Worm (Caenorhabditis elegans) whole organism, young adult: ENCODE data around the gene cyp-37A1.

Experiments used
- C06A6.2 ChIP-seq: fragments of 200-800 bp; sonication (Bioruptor generic); conservative IDR thresholded peaks from 2 replicates; pipeline ENCODE4 v1.3.6; 2022; ENCODE audit warnings: missing genetic modification characterization, missing compliant biosample characterization
- D2030.7 ChIP-seq: fragments of 200-800 bp; sonication (Bioruptor generic); IDR thresholded peaks from 2 replicates; pipeline ENCODE4 v1.3.6; 2022; ENCODE audit warnings: missing genetic modification reagents, missing genetic modification characterization, missing compliant biosample characterization
- F23B12.7 ChIP-seq: sonication (generic microtip); optimal IDR thresholded peaks from 2 replicates; lab custom pipeline; 2017; ENCODE audit warnings: missing genetic modification characterization, mild to moderate bottlenecking, missing compliant biosample characterization, antibody characterized with exemption, moderate library complexity; ENCODE audit not compliant: insufficient read depth
- F57C9.4 ChIP-seq: sonication (generic microtip); optimal IDR thresholded peaks from 2 replicates; lab custom pipeline; 2017; ENCODE audit warnings: mild to moderate bottlenecking, missing genetic modification characterization, missing compliant biosample characterization
- K11D2.4 ChIP-seq: fragments of 200-800 bp; sonication (Bioruptor generic); IDR thresholded peaks from 2 replicates; pipeline ENCODE4 v1.3.6; 2022; ENCODE audit warnings: missing genetic modification reagents, missing genetic modification characterization, missing compliant biosample characterization
- K12H6.12 ChIP-seq: fragments of 200-800 bp; sonication (Bioruptor generic); optimal IDR thresholded peaks from 2 replicates; lab custom pipeline; 2018; ENCODE audit warnings: mild to moderate bottlenecking, missing genetic modification characterization, missing compliant biosample characterization
- Y56A3A.18 ChIP-seq: fragments of 200-800 bp; sonication (Bioruptor generic); IDR thresholded peaks from 2 replicates; pipeline ENCODE4 v1.3.6; 2022; ENCODE audit warnings: missing genetic modification reagents, missing genetic modification characterization, missing compliant biosample characterization
- Y79H2A.3 ChIP-seq: fragments of 200-800 bp; sonication (Bioruptor generic); conservative IDR thresholded peaks from 2 replicates; pipeline ENCODE4 v1.3.6; 2022; ENCODE audit warnings: missing genetic modification reagents, missing genetic modification characterization, missing compliant biosample characterization
- aptf-2 ChIP-seq: fragments of 200-800 bp; sonication (Bioruptor generic); conservative IDR thresholded peaks from 2 replicates; pipeline ENCODE4 v1.3.6; 2022; ENCODE audit warnings: missing genetic modification reagents, missing genetic modification characterization, missing compliant biosample characterization
- attf-5 ChIP-seq: fragments of 200-800 bp; sonication (Bioruptor generic); optimal IDR thresholded peaks from 2 replicates; lab custom pipeline; 2018; ENCODE audit warnings: mild to moderate bottlenecking, missing genetic modification characterization, missing compliant biosample characterization
- bed-1 ChIP-seq: fragments of 200-800 bp; sonication (Bioruptor generic); IDR thresholded peaks from 2 replicates; pipeline ENCODE4 v1.3.6; 2022; ENCODE audit warnings: missing genetic modification reagents, missing genetic modification characterization, missing compliant biosample characterization
- bed-2 ChIP-seq: fragments of 200-800 bp; sonication (Bioruptor generic); IDR thresholded peaks from 2 replicates; pipeline ENCODE4 v1.3.6; 2022; ENCODE audit warnings: missing genetic modification reagents, missing genetic modification characterization, missing compliant biosample characterization
- cebp-1 ChIP-seq, 2 experiments: fragments of 200-800 bp in 1 of 2; sonication (Bioruptor generic) in 1 of 2; sonication (generic microtip) in 1 of 2; IDR thresholded peaks in 1 of 2; optimal IDR thresholded peaks in 1 of 2; 2 replicates each; pipeline versions ENCODE4 v1.3.6 to Lab custom; 2017 to 2022; ENCODE audit warnings: missing compliant biosample characterization in 2 of 2, missing genetic modification characterization in 2 of 2, mild to moderate bottlenecking in 1 of 2, missing genetic modification reagents in 1 of 2, moderate library complexity in 1 of 2
- ceh-100 ChIP-seq: fragments of 200-800 bp; sonication (Bioruptor generic); IDR thresholded peaks from 2 replicates; pipeline ENCODE4 v1.3.6; 2022; ENCODE audit warnings: missing genetic modification reagents, missing genetic modification characterization, missing compliant biosample characterization
- ceh-27 ChIP-seq: fragments of 200-800 bp; sonication (Bioruptor generic); optimal IDR thresholded peaks from 2 replicates; lab custom pipeline; 2018; ENCODE audit warnings: mild to moderate bottlenecking, missing genetic modification characterization, moderate library complexity, missing compliant biosample characterization
- ceh-91 ChIP-seq: fragments of 200-800 bp; sonication (Bioruptor generic); IDR thresholded peaks from 2 replicates; pipeline ENCODE4 v1.3.6; 2022; ENCODE audit warnings: missing genetic modification reagents, missing genetic modification characterization, missing compliant biosample characterization
- die-1 ChIP-seq: sonication (generic microtip); optimal IDR thresholded peaks from 2 replicates; lab custom pipeline; 2016; ENCODE audit warnings: missing genotype, mild to moderate bottlenecking, missing genetic modification characterization, missing compliant biosample characterization
- egl-18 ChIP-seq: fragments of 200-800 bp; sonication (Bioruptor generic); IDR thresholded peaks from 2 replicates; pipeline ENCODE4 v1.3.6; 2022; ENCODE audit warnings: missing genetic modification reagents, missing genetic modification characterization, missing compliant biosample characterization
- egrh-3 ChIP-seq: fragments of 200-800 bp; sonication (Bioruptor generic); IDR thresholded peaks from 2 replicates; pipeline ENCODE4 v1.3.6; 2022; ENCODE audit warnings: missing genetic modification reagents, missing genetic modification characterization, missing compliant biosample characterization
- ets-4 ChIP-seq: fragments of 200-800 bp; sonication (Bioruptor generic); optimal IDR thresholded peaks from 2 replicates; lab custom pipeline; 2018; ENCODE audit warnings: mild to moderate bottlenecking, missing genetic modification characterization, missing compliant biosample characterization
- hmg-20 ChIP-seq: fragments of 200-800 bp; sonication (Bioruptor generic); IDR thresholded peaks from 2 replicates; pipeline ENCODE4 v1.3.6; 2022; ENCODE audit warnings: missing genetic modification reagents, missing genetic modification characterization, missing compliant biosample characterization
- hsf-1 ChIP-seq: fragments of 200-800 bp; sonication (Bioruptor generic); IDR thresholded peaks from 2 replicates; pipeline ENCODE4 v1.3.6; 2022; ENCODE audit warnings: missing genetic modification reagents, missing genetic modification characterization, missing compliant biosample characterization
- lag-1 ChIP-seq: fragments of 200-800 bp; sonication (Bioruptor generic); IDR thresholded peaks from 2 replicates; pipeline ENCODE4 v1.3.6; 2022; ENCODE audit warnings: missing genetic modification reagents, missing genetic modification characterization, missing compliant biosample characterization
- let-526 ChIP-seq: fragments of 200-800 bp; sonication (Bioruptor generic); IDR thresholded peaks from 2 replicates; pipeline ENCODE4 v1.3.6; 2022; ENCODE audit warnings: missing genetic modification reagents, missing genetic modification characterization, missing compliant biosample characterization
- lin-35 ChIP-seq, 3 experiments: fragments of 150-350 bp in 2 of 3; sonication (generic microtip) in 1 of 3; optimal IDR thresholded peaks; 2 replicates each; lab custom pipeline; 2014 to 2018; ENCODE audit warnings: missing biosample characterization in 3 of 3, missing genetic modification characterization in 3 of 3, missing genetic modification reagents in 3 of 3
- madf-10 ChIP-seq: sonication (generic microtip); optimal IDR thresholded peaks from 2 replicates; lab custom pipeline; 2016; ENCODE audit warnings: mild to moderate bottlenecking, missing genetic modification characterization, missing compliant biosample characterization
- madf-6 ChIP-seq: fragments of 200-800 bp; sonication (Bioruptor generic); IDR thresholded peaks from 2 replicates; pipeline ENCODE4 v1.3.6; 2022; ENCODE audit warnings: missing genetic modification reagents, missing genetic modification characterization, missing compliant biosample characterization
- madf-8 ChIP-seq: fragments of 200-800 bp; sonication (Bioruptor generic); conservative IDR thresholded peaks from 2 replicates; pipeline ENCODE4 v1.3.6; 2022; ENCODE audit warnings: missing genetic modification reagents, missing genetic modification characterization, missing compliant biosample characterization
- mcd-1 ChIP-seq: fragments of 200-800 bp; sonication (Bioruptor generic); IDR thresholded peaks from 2 replicates; pipeline ENCODE4 v1.3.6; 2022; ENCODE audit warnings: missing genetic modification reagents, missing genetic modification characterization, missing compliant biosample characterization
- mel-28 ChIP-seq: sonication (generic microtip); optimal IDR thresholded peaks from 2 replicates; lab custom pipeline; 2016; ENCODE audit warnings: borderline replicate concordance, mild to moderate bottlenecking, missing genetic modification characterization, missing compliant biosample characterization
- mes-4 ChIP-seq: sonication (generic microtip); optimal IDR thresholded peaks from 2 replicates; lab custom pipeline; 2016; ENCODE audit warnings: missing genotype, missing genetic modification characterization, missing compliant biosample characterization
- nfya-1 ChIP-seq: sonication (generic microtip); optimal IDR thresholded peaks from 2 replicates; lab custom pipeline; 2017; ENCODE audit warnings: antibody characterized with exemption, missing compliant biosample characterization, missing genetic modification characterization, borderline replicate concordance; ENCODE audit not compliant: insufficient read depth
- nfya-2 ChIP-seq: fragments of 200-800 bp; sonication (Bioruptor generic); IDR thresholded peaks from 2 replicates; pipeline ENCODE4 v1.3.6; 2022; ENCODE audit warnings: missing genetic modification reagents, missing genetic modification characterization, missing compliant biosample characterization
- nfyb-1 ChIP-seq: fragments of 200-800 bp; sonication (Bioruptor generic); IDR thresholded peaks from 2 replicates; pipeline ENCODE4 v1.3.6; 2022; ENCODE audit warnings: missing genetic modification reagents, missing genetic modification characterization, missing compliant biosample characterization
- nhr-120 ChIP-seq: fragments of 200-800 bp; sonication (Bioruptor generic); IDR thresholded peaks from 2 replicates; pipeline ENCODE4 v1.3.6; 2022; ENCODE audit warnings: missing genetic modification characterization, missing compliant biosample characterization
- nhr-27 ChIP-seq: fragments of 200-800 bp; sonication (Bioruptor generic); optimal IDR thresholded peaks from 2 replicates; lab custom pipeline; 2018; ENCODE audit warnings: mild to moderate bottlenecking, missing genetic modification characterization, moderate library complexity, missing compliant biosample characterization
- repo-1 ChIP-seq: sonication (generic microtip); optimal IDR thresholded peaks from 2 replicates; lab custom pipeline; 2017; ENCODE audit warnings: mild to moderate bottlenecking, missing genetic modification characterization, missing compliant biosample characterization
- snpc-3.4 ChIP-seq: sonication (generic microtip); optimal IDR thresholded peaks from 2 replicates; lab custom pipeline; 2017; ENCODE audit warnings: missing genetic modification characterization, mild to moderate bottlenecking, missing compliant biosample characterization, antibody characterized with exemption, moderate library complexity, missing genotype, missing genetic modification reagents
- sptf-2 ChIP-seq: fragments of 200-800 bp; sonication (Bioruptor generic); optimal IDR thresholded peaks from 2 replicates; lab custom pipeline; 2018; ENCODE audit warnings: mild to moderate bottlenecking, missing genetic modification characterization, missing compliant biosample characterization
- xnd-1 ChIP-seq: sonication (generic microtip); optimal IDR thresholded peaks from 2 replicates; lab custom pipeline; 2016; ENCODE audit warnings: missing genotype, missing genetic modification reagents, missing genetic modification characterization, missing compliant biosample characterization
- zfh-2 ChIP-seq: fragments of 200-800 bp; sonication (Bioruptor generic); conservative IDR thresholded peaks from 2 replicates; pipeline ENCODE4 v1.3.6; 2022; ENCODE audit warnings: missing genetic modification reagents, missing genetic modification characterization, missing compliant biosample characterization
- zim-3 ChIP-seq: sonication (generic microtip); optimal IDR thresholded peaks from 2 replicates; lab custom pipeline; 2017; ENCODE audit warnings: mild to moderate bottlenecking, missing genetic modification characterization, moderate library complexity, missing compliant biosample characterization
- ztf-18 ChIP-seq: sonication (generic microtip); optimal IDR thresholded peaks from 2 replicates; lab custom pipeline; 2016; ENCODE audit warnings: missing genotype, mild to moderate bottlenecking, missing genetic modification characterization, missing compliant biosample characterization
- ztf-22 ChIP-seq: fragments of 200-800 bp; sonication (Bioruptor generic); optimal IDR thresholded peaks from 2 replicates; lab custom pipeline; 2018; ENCODE audit warnings: mild to moderate bottlenecking, missing genetic modification characterization, moderate library complexity, missing compliant biosample characterization
- ztf-25 ChIP-seq: fragments of 200-800 bp; sonication (Bioruptor generic); IDR thresholded peaks from 2 replicates; pipeline ENCODE4 v1.3.6; 2022; ENCODE audit warnings: missing genetic modification reagents, missing genetic modification characterization, missing compliant biosample characterization
- ztf-6 ChIP-seq: fragments of 200-800 bp; sonication (Bioruptor generic); IDR thresholded peaks from 2 replicates; pipeline ENCODE4 v1.3.6; 2022; ENCODE audit warnings: missing genetic modification reagents, missing genetic modification characterization, missing compliant biosample characterization

Gene cyp-37A1

DNA sequence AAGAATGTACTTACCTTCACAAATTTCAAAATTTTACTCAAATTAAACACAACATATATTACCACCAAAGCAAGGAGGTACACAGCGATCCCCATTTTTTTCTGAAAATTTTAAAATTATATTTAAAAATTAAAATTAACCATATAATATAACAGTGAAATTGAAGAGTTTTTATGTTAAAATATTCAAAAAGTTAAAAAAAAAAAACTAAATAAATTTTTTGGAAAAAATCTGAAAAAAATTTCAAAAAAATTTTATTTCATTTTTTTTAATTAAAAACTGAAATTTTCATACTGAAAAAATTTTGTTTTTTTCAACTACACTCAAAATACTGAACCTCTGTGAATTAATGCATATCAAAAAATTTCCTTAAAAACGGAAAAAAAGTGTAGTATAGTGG, at the start of gene cyp-37A1:
Gene cyp-37A1 (minus strand): TSS at position 101 of the 400 bp plus-strand sequence.
- TF ChIP-seq mcd-1 (GFP tag; lab: Robert Waterston, UW) (no peak), repo-1 (tag; lab: Kevin White, UChicago) (no peak), ets-4 (GFP tag; lab: Kevin White, UChicago) (no peak), ceh-27 (no peak), Y56A3A.18 (no peak), lag-1 (GFP tag; lab: Robert Waterston, UW) (no peak), madf-10 (no peak), egrh-3 (no peak), hsf-1 (GFP tag; lab: Robert Waterston, UW) (no peak), nhr-120 (GFP tag; lab: Robert Waterston, UW) (no peak), xnd-1 (tag; lab: Kevin White, UChicago) (no peak), D2030.7 (GFP tag; lab: Robert Waterston, UW) (no peak), mes-4 (tag; lab: Kevin White, UChicago) (no peak), die-1 (tag; lab: Kevin White, UChicago) (no peak), zfh-2 (no peak), F57C9.4 (no peak), lin-35 (GFP tag; optimal IDR thresholded peaks at IDR 0.05; lab: Kevin White, UChicago) (no peak), ztf-22 (GFP tag; lab: Kevin White, UChicago) (no peak), hmg-20 (GFP tag; lab: Robert Waterston, UW) (no peak)

DNA sequence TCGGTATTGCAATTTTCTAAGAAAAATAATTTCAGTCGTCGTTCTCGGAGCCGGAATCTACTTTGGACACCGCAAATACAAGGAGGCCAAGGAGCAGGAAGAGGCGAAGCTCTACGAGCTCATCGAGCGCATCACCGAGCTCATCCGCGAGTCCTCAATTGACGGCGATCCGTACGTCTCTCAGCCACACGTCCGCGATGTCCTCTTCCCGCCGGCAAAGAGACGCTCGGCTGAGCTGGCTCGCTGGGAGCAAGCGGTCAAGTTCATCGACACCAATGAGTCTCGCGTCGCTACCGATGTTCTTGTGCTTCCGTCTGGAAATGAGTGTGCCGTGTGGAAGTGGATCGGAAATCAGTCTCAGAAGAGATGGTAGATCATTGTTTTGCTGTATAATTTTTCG, 48.7 kb upstream of the cyp-37A1 start:
- TF ChIP-seq ztf-18 (tag; lab: Kevin White, UChicago) (no peak), mel-28 (tag; lab: Kevin White, UChicago) (no peak), Y56A3A.18 (no peak), bed-1 (GFP tag; lab: Robert Waterston, UW) (no peak), ceh-91 (no peak), C06A6.2 (no peak), ztf-25 (no peak), aptf-2 (no peak), ets-4 (GFP tag; lab: Kevin White, UChicago) (no peak), Y79H2A.3 (GFP tag; lab: Robert Waterston, UW) (no peak), let-526 (no peak), nfyb-1 (GFP tag; lab: Robert Waterston, UW) (no peak), cebp-1 (GFP tag; IDR thresholded peaks at IDR 0.05; lab: Robert Waterston, UW) (no peak), cebp-1 (tag; optimal IDR thresholded peaks at IDR 0.05; lab: Kevin White, UChicago) (no peak), madf-6 (GFP tag; lab: Robert Waterston, UW) (peak; percentile 31; the same call in 1 of the 2 replicates), K12H6.12 (tag; lab: Kevin White, UChicago) (no peak), egrh-3 (peak; percentile 69; the same call in 1 of the 2 replicates), bed-2 (GFP tag; lab: Robert Waterston, UW) (no peak), snpc-3.4 (no peak), zim-3 (no peak), nfya-1 (no peak), F23B12.7 (tag; lab: Kevin White, UChicago) (no peak), repo-1 (tag; lab: Kevin White, UChicago) (no peak), zfh-2 (peak; percentile 88), madf-8 (GFP tag; lab: Robert Waterston, UW) (no peak), sptf-2 (GFP tag; lab: Kevin White, UChicago) (no peak), lin-35 (GFP tag; optimal IDR thresholded peaks at IDR 0.05; lab: Kevin White, UChicago) (no peak), attf-5 (GFP tag; lab: Kevin White, UChicago) (no peak), ceh-100 (GFP tag; lab: Robert Waterston, UW) (no peak), lag-1 (GFP tag; lab: Robert Waterston, UW) (no peak), nfya-2 (no peak), ztf-6 (GFP tag; lab: Robert Waterston, UW) (no peak), K11D2.4 (GFP tag; lab: Robert Waterston, UW) (no peak), egl-18 (GFP tag; lab: Robert Waterston, UW) (no peak), nhr-27 (no peak)
